Worm (Caenorhabditis elegans) whole organism, L3 larva: ENCODE data around the gene T13B5.9.

ENCODE experiments used
- fos-1 ChIP-seq: fragments of 150-350 bp; optimal IDR thresholded peaks from 2 replicates; lab custom pipeline; 2014; ENCODE audit warnings: missing biosample characterization, missing genetic modification characterization
- mdl-1 ChIP-seq: fragments of 150-350 bp; optimal IDR thresholded peaks from 2 replicates; lab custom pipeline; 2014; ENCODE audit warnings: missing biosample characterization, missing genetic modification characterization
- nhr-28 ChIP-seq: fragments of 150-350 bp; optimal IDR thresholded peaks from 2 replicates; lab custom pipeline; 2014; ENCODE audit warnings: missing biosample characterization, missing genetic modification characterization
- nhr-67 ChIP-seq: fragments of 150-350 bp; optimal IDR thresholded peaks from 2 replicates; lab custom pipeline; 2014; ENCODE audit warnings: missing biosample characterization, missing genetic modification characterization
- ztf-4 ChIP-seq: fragments of 150-350 bp; optimal IDR thresholded peaks from 2 replicates; lab custom pipeline; 2014; ENCODE audit warnings: missing biosample characterization, missing genetic modification characterization

- TF ChIP-seq fos-1 (tag; lab: Kevin White, UChicago) (no peak), ztf-4 (tag; lab: Kevin White, UChicago) (no peak), mdl-1 (tag; lab: Kevin White, UChicago) (no peak), nhr-67 (tag; lab: Kevin White, UChicago) (no peak), nhr-28 (tag; lab: Kevin White, UChicago) (no peak)
These were observed 27.5 kb upstream of the T13B5.9 start for ce11 chrII:1131821-1132220.
